Worm (Caenorhabditis elegans): ENCODE measurements around the gene T14G8.3.

T14G8.3 gene

DNA sequence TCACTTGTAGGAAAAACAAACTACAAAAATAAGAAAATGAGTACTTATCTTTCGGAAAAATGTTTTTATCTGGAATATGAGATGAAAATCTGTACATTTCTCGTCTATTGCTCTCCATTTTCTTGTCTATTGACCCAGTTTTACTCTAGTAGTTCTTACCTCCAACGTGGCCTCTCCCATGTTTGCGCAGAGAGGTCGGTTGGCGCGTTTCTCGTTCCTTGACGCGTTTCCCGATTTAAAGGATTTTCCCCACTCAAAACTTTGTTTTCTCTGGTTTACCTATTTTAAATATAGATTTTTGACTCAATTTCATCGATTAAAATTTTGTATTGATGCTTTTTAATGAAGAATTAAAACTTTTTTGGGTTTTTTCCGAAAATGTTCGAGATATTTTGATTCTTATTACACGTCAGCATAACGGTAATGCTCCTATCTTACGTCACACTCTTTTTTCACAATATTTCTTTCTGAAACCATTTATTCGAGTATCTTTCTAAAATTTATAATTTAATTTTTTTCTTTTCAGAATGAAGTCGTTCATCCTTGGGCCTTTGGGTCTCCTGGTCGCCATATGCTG, at the start of gene T14G8.3:
Gene T14G8.3 (plus strand): TSS at position 527 of the 577 bp plus-strand sequence.
- no peak for TF ChIP-seq unc-30 (tag; optimal IDR thresholded peaks at IDR 0.05)
- peak; percentile 48 for TF ChIP-seq irx-1 (tag; optimal IDR thresholded peaks at IDR 0.05)
- TF ChIP-seq rnt-1 (tag; optimal IDR thresholded peaks at IDR 0.05): peak; percentile 53
- no peak for TF ChIP-seq unc-130 (tag; optimal IDR thresholded peaks at IDR 0.05)
- peak; percentile 83 for TF ChIP-seq mep-1 (tag; optimal IDR thresholded peaks at IDR 0.05)
- TF ChIP-seq grh-1 (GFP tag; IDR thresholded peaks at IDR 0.05): no peak
- peak; percentile 75 for TF ChIP-seq nhr-20 (tag; optimal IDR thresholded peaks at IDR 0.05)
- TF ChIP-seq lin-35 (GFP tag; optimal IDR thresholded peaks at IDR 0.05): peak; percentile 3 to 73
- TF ChIP-seq nhr-71 (tag; optimal IDR thresholded peaks at IDR 0.05): peak; percentile 67
- TF ChIP-seq xbp-1 (tag; optimal IDR thresholded peaks at IDR 0.05): peak; percentile 99
- TF ChIP-seq nhr-90 (tag; optimal IDR thresholded peaks at IDR 0.05; ENCODE audit: poor library complexity): peak; percentile 67
- TF ChIP-seq F16B12.6 (tag; optimal IDR thresholded peaks at IDR 0.05): no peak
- TF ChIP-seq lin-15B (tag; optimal IDR thresholded peaks at IDR 0.05): no peak
- peak; percentile 29 to 51 for TF ChIP-seq efl-1 (optimal IDR thresholded peaks at IDR 0.05)
- peak; percentile 5 to 91 for TF ChIP-seq efl-1 (GFP tag; optimal IDR thresholded peaks at IDR 0.05 in 1 of 2)
- peak; percentile 17 for TF ChIP-seq aly-2 (tag; optimal IDR thresholded peaks at IDR 0.05)
- no peak for TF ChIP-seq C04F5.9 (tag; optimal IDR thresholded peaks at IDR 0.05)
- no peak for TF ChIP-seq ets-5 (GFP tag; IDR thresholded peaks at IDR 0.05)
- peak in 2 of 3 experiments; percentile 36 to 57 for TF ChIP-seq dpl-1 (GFP tag; optimal IDR thresholded peaks at IDR 0.05)
- peak in 2 of 6 experiments; percentile 9 to 62 for TF ChIP-seq elt-3 (tag; optimal IDR thresholded peaks at IDR 0.05)
- peak; percentile 25 for TF ChIP-seq unc-86 (tag; optimal IDR thresholded peaks at IDR 0.05)
- peak; percentile 38 for TF ChIP-seq snpc-4 (tag; optimal IDR thresholded peaks at IDR 0.05)
- peak; percentile 62 for TF ChIP-seq swsn-7 (tag; optimal IDR thresholded peaks at IDR 0.05)
- no peak for TF ChIP-seq aha-1 (tag; optimal IDR thresholded peaks at IDR 0.05)
- peak; percentile 56 for TF ChIP-seq tbx-2 (tag; optimal IDR thresholded peaks at IDR 0.05)
- TF ChIP-seq nhr-19 (GFP tag; conservative IDR thresholded peaks at IDR 0.05): peak; percentile 48
- peak; percentile 34 for TF ChIP-seq dsc-1 (tag; optimal IDR thresholded peaks at IDR 0.05)
- TF ChIP-seq nhr-47 (tag; optimal IDR thresholded peaks at IDR 0.05): peak; percentile 47
- TF ChIP-seq snu-23 (GFP tag; optimal IDR thresholded peaks at IDR 0.05): peak; percentile 70
- peak; percentile 34 for TF ChIP-seq nhr-77 (tag; optimal IDR thresholded peaks at IDR 0.05)
- peak; percentile 30 for TF ChIP-seq C16A3.4 (tag; optimal IDR thresholded peaks at IDR 0.05)
- TF ChIP-seq nhr-85 (tag): peak; percentile 81
- TF ChIP-seq mdl-1 (tag; optimal IDR thresholded peaks at IDR 0.05): peak in 1 of 2 experiments; percentile 43
- peak; percentile 75 for TF ChIP-seq lin-14 (GFP tag; optimal IDR thresholded peaks at IDR 0.05)
- no peak for TF ChIP-seq Y116A8C.19 (tag; optimal IDR thresholded peaks at IDR 0.05; ENCODE audit: borderline replicate concordance)
- TF ChIP-seq pax-3 (tag; optimal IDR thresholded peaks at IDR 0.05): no peak
- peak; percentile 66 for TF ChIP-seq blmp-1 (tag; optimal IDR thresholded peaks at IDR 0.05)
- peak; percentile 57 to 69 for TF ChIP-seq lsy-2 (tag; optimal IDR thresholded peaks at IDR 0.05)
- peak; percentile 29 to 53 (median 50) for TF ChIP-seq ceh-82 (tag; optimal IDR thresholded peaks at IDR 0.05)
- no peak for TF ChIP-seq unc-98 (GFP tag; IDR thresholded peaks at IDR 0.05)

DNA sequence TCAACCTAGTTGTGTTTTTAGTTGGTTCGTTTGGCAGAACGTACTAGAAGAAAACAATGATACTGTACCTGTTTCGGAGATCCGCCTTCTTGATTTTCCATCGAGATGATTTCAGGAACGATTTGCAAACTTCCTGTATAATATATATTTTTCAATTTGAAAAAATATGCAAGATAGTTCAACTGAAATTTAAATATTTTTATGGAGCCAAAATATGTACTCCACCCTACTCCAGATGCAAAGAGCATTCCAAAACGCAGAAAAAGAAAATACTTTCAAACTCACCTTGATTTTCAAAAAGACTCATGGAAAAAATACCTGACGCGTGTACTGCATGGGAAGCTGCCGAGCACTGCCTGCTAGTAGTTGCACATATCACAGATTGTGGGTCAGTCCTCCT, 47.5 kb upstream of the T14G8.3 start, which contains the start of gene gei-3:
Gene gei-3 (minus strand): TSS at position 101 of the 400 bp plus-strand sequence.
- TF ChIP-seq mab-9 (GFP tag; IDR thresholded peaks at IDR 0.05) (no peak), nhr-237 (tag; optimal IDR thresholded peaks at IDR 0.05) (no peak), rnt-1 (tag; optimal IDR thresholded peaks at IDR 0.05) (no peak), sptf-1 (tag; optimal IDR thresholded peaks at IDR 0.05) (no peak), tbx-2 (tag; optimal IDR thresholded peaks at IDR 0.05) (no peak)

All from whole organism, L1 larva.